Worm (Caenorhabditis elegans) whole organism, L1 larva: ENCODE data around the gene F35F10.6.

Experiments
- aly-2 ChIP-seq: fragments of 150-350 bp; optimal IDR thresholded peaks from 2 replicates; lab custom pipeline; 2014; ENCODE audit warnings: missing biosample characterization, missing genetic modification characterization
- ceh-82 ChIP-seq, 3 experiments: fragments of 150-350 bp in 1 of 3; sonication (generic microtip) in 2 of 3; optimal IDR thresholded peaks; 2 replicates each; lab custom pipeline; 2014 to 2017; ENCODE audit warnings: missing biosample characterization in 3 of 3, missing genetic modification characterization in 3 of 3
- hpl-2 ChIP-seq: fragments of 150-350 bp; optimal IDR thresholded peaks from 2 replicates; lab custom pipeline; 2014; ENCODE audit warnings: missing biosample characterization, missing genetic modification reagents, missing genetic modification characterization
- irx-1 ChIP-seq: sonication (generic microtip); optimal IDR thresholded peaks from 2 replicates; lab custom pipeline; 2016; ENCODE audit warnings: missing genetic modification characterization, missing compliant biosample characterization
- lin-13 ChIP-seq: fragments of 150-350 bp; optimal IDR thresholded peaks from 2 replicates; lab custom pipeline; 2014; ENCODE audit warnings: missing biosample characterization, missing genetic modification reagents, missing genetic modification characterization
- lin-39 ChIP-seq: fragments of 150-350 bp; optimal IDR thresholded peaks from 2 replicates; lab custom pipeline; 2014; ENCODE audit warnings: missing biosample characterization, missing genetic modification reagents, missing genetic modification characterization
- mef-2 ChIP-seq: fragments of 150-350 bp; optimal IDR thresholded peaks from 2 replicates; lab custom pipeline; 2014; ENCODE audit warnings: missing biosample characterization, missing genetic modification characterization
- nhr-71 ChIP-seq: sonication (generic microtip); optimal IDR thresholded peaks from 2 replicates; lab custom pipeline; 2016; ENCODE audit warnings: mild to moderate bottlenecking, missing genetic modification characterization, moderate library complexity, missing compliant biosample characterization
- skn-1 ChIP-seq: fragments of 150-350 bp; optimal IDR thresholded peaks from 2 replicates; lab custom pipeline; 2014; ENCODE audit warnings: missing biosample characterization, missing genetic modification characterization
- snpc-4 ChIP-seq: fragments of 150-350 bp; optimal IDR thresholded peaks from 2 replicates; lab custom pipeline; 2014; ENCODE audit warnings: missing biosample characterization, missing genetic modification characterization

DNA sequence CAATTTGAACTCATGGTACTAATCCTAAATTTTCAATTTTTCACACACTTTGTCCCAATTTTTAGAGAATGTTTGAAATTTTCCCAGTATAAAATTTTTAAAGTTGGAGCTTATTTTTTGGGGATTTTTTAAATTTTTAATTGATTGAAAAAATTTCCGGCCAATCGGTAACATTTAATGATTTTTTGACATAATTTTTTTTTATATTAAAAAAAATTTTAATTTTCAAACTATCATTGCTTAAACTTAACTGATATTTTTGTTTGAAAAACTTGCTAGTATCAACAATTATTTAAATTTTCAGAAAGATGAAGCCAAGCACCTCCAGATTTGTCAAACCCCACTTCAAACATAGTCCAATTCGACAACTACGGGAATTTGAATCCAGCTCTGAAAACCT lies 31.9 kb downstream of the F35F10.6 start, which contains the start of gene T28A11.22:
- TF ChIP-seq hpl-2 (GFP tag; lab: Kevin White, UChicago) (no peak), skn-1 (tag; lab: Kevin White, UChicago) (no peak), snpc-4 (tag; lab: Kevin White, UChicago) (no peak), lin-39 (no peak), aly-2 (no peak), lin-13 (GFP tag; lab: Kevin White, UChicago) (no peak), ceh-82 (tag; optimal IDR thresholded peaks at IDR 0.05; lab: Kevin White, UChicago) (no peak), irx-1 (tag; lab: Kevin White, UChicago) (no peak), nhr-71 (tag; lab: Kevin White, UChicago) (no peak), mef-2 (tag; lab: Kevin White, UChicago) (no peak)
